Fruit fly (Drosophila melanogaster) whole organism, prepupa: ENCODE data around the gene CG8419.

Experiments used
- CG10631 ChIP-seq: fragments of 200-800 bp; sonication (Bioruptor generic); optimal IDR thresholded peaks from 2 replicates; lab custom pipeline; 2016; ENCODE audit warnings: missing biosample characterization, missing genetic modification characterization
- CG11294 ChIP-seq: fragments of 200-800 bp; sonication (Bioruptor generic); IDR thresholded peaks from 2 replicates; pipeline ENCODE4 v1.3.6; 2022; ENCODE audit warnings: missing biosample characterization, missing genetic modification characterization
- CG11762 ChIP-seq: fragments of 200-800 bp; sonication (Bioruptor generic); optimal IDR thresholded peaks from 3 replicates; lab custom pipeline; 2016; ENCODE audit warnings: missing biosample characterization, missing genetic modification characterization; ENCODE audit not compliant: insufficient read depth
- CG1621 ChIP-seq: fragments of 200-800 bp; sonication (Bioruptor generic); optimal IDR thresholded peaks from 3 replicates; lab custom pipeline; 2018; ENCODE audit warnings: missing biosample characterization, mild to moderate bottlenecking, missing genetic modification characterization
- CG16779 ChIP-seq: fragments of 200-800 bp; sonication (Bioruptor generic); optimal IDR thresholded peaks from 3 replicates; lab custom pipeline; 2017; ENCODE audit warnings: missing biosample characterization, mild to moderate bottlenecking, missing genetic modification characterization
- CG3032 ChIP-seq: fragments of 200-800 bp; optimal IDR thresholded peaks from 2 replicates; lab custom pipeline; 2019; ENCODE audit warnings: missing biosample characterization, mild to moderate bottlenecking, missing genetic modification characterization, moderate library complexity
- CG31627 ChIP-seq: fragments of 200-800 bp; sonication (Bioruptor generic); optimal IDR thresholded peaks from 3 replicates; lab custom pipeline; 2016; ENCODE audit warnings: missing biosample characterization, missing genetic modification characterization
- CG32006 ChIP-seq: fragments of 200-800 bp; sonication (Bioruptor generic); optimal IDR thresholded peaks from 3 replicates; lab custom pipeline; 2017; ENCODE audit warnings: missing biosample characterization, mild to moderate bottlenecking, missing genetic modification characterization
- CG34406 ChIP-seq: fragments of 200-800 bp; sonication (Bioruptor generic); optimal IDR thresholded peaks from 3 replicates; lab custom pipeline; 2016; ENCODE audit warnings: missing biosample characterization, missing genetic modification characterization
- CG3919 ChIP-seq: fragments of 200-800 bp; sonication (Bioruptor generic); optimal IDR thresholded peaks from 3 replicates; lab custom pipeline; 2016; ENCODE audit warnings: missing biosample characterization, missing genetic modification characterization
- CG4318 ChIP-seq: fragments of 200-800 bp; sonication (Bioruptor generic); optimal IDR thresholded peaks from 3 replicates; lab custom pipeline; 2017; ENCODE audit warnings: missing biosample characterization, mild to moderate bottlenecking, missing genetic modification characterization
- CG6163 ChIP-seq: fragments of 200-800 bp; sonication (Bioruptor generic); IDR thresholded peaks from 3 replicates; pipeline ENCODE4 v1.3.6; 2022; ENCODE audit warnings: missing biosample characterization, missing genetic modification characterization
- CG6276 ChIP-seq: fragments of 200-800 bp; sonication (Bioruptor generic); optimal IDR thresholded peaks from 2 replicates; lab custom pipeline; 2017; ENCODE audit warnings: missing biosample characterization, mild to moderate bottlenecking, missing genetic modification characterization
- CG6792 ChIP-seq: fragments of 200-800 bp; sonication (Bioruptor generic); optimal IDR thresholded peaks from 3 replicates; lab custom pipeline; 2016; ENCODE audit warnings: missing biosample characterization, missing genetic modification characterization
- CG6808 ChIP-seq: fragments of 200-800 bp; sonication (Bioruptor generic); optimal IDR thresholded peaks from 3 replicates; lab custom pipeline; 2017; ENCODE audit warnings: missing biosample characterization, missing genetic modification characterization, mild to moderate bottlenecking, moderate library complexity, missing genetic modification reagents
- CG6854 ChIP-seq: fragments of 200-800 bp; sonication (Bioruptor generic); optimal IDR thresholded peaks from 2 replicates; lab custom pipeline; 2017; ENCODE audit warnings: missing biosample characterization, mild to moderate bottlenecking, missing genetic modification characterization
- CG7368 ChIP-seq: fragments of 200-800 bp; sonication (Bioruptor generic); optimal IDR thresholded peaks from 3 replicates; lab custom pipeline; 2016; ENCODE audit warnings: missing biosample characterization, missing genetic modification characterization
- CG8119 ChIP-seq: fragments of 200-800 bp; sonication (Bioruptor generic); IDR thresholded peaks from 3 replicates; pipeline ENCODE4 v1.3.6; 2022; ENCODE audit warnings: missing biosample characterization, missing genetic modification characterization
- CG8319 ChIP-seq: fragments of 200-800 bp; sonication (Bioruptor generic); optimal IDR thresholded peaks from 3 replicates; lab custom pipeline; 2016; ENCODE audit warnings: missing biosample characterization, missing genetic modification characterization
- CG9139 ChIP-seq: fragments of 200-800 bp; sonication (Bioruptor generic); optimal IDR thresholded peaks from 3 replicates; lab custom pipeline; 2017; ENCODE audit warnings: missing biosample characterization, mild to moderate bottlenecking, missing genetic modification characterization
- Eip75B ChIP-seq: fragments of 200-800 bp; sonication (Bioruptor generic); optimal IDR thresholded peaks from 3 replicates; lab custom pipeline; 2016; ENCODE audit warnings: missing biosample characterization, missing genetic modification characterization
- Eip78C ChIP-seq: fragments of 200-800 bp; sonication (Bioruptor generic); peaks from one replicate; lab custom pipeline; 2016; ENCODE audit warnings: missing biosample characterization, missing genetic modification characterization
- Eip93F ChIP-seq: fragments of 200-800 bp; sonication (Bioruptor generic); optimal IDR thresholded peaks from 2 replicates; lab custom pipeline; 2016; ENCODE audit warnings: missing biosample characterization, mild to moderate bottlenecking, missing genetic modification characterization
- Ets21C ChIP-seq: fragments of 200-800 bp; sonication (Bioruptor generic); optimal IDR thresholded peaks from 3 replicates; lab custom pipeline; 2016; ENCODE audit warnings: missing biosample characterization, missing genetic modification characterization
- Hr38 ChIP-seq: sonication (Bioruptor generic); optimal IDR thresholded peaks from 2 replicates; lab custom pipeline; 2016; ENCODE audit warnings: missing biosample characterization, missing genetic modification characterization
- Hr39 ChIP-seq: fragments of 200-800 bp; sonication (Bioruptor generic); optimal IDR thresholded peaks from 2 replicates; lab custom pipeline; 2016; ENCODE audit warnings: missing biosample characterization, missing genetic modification characterization
- Hr4 ChIP-seq: fragments of 200-800 bp; sonication (Bioruptor generic); optimal IDR thresholded peaks from 3 replicates; lab custom pipeline; 2016; ENCODE audit warnings: missing biosample characterization, missing genetic modification characterization
- Smox ChIP-seq: fragments of 200-800 bp; sonication (Bioruptor generic); optimal IDR thresholded peaks from 3 replicates; lab custom pipeline; 2016; ENCODE audit warnings: missing biosample characterization, missing genetic modification characterization
- Sox102F ChIP-seq: fragments of 200-800 bp; sonication (Bioruptor generic); optimal IDR thresholded peaks from 2 replicates; lab custom pipeline; 2016; ENCODE audit warnings: missing biosample characterization, mild to moderate bottlenecking, missing genetic modification characterization
- Sox14 ChIP-seq: fragments of 200-800 bp; sonication (Bioruptor generic); optimal IDR thresholded peaks from 3 replicates; lab custom pipeline; 2016; ENCODE audit warnings: missing biosample characterization, missing genetic modification characterization
- Sox15 ChIP-seq: fragments of 200-800 bp; sonication (Bioruptor generic); optimal IDR thresholded peaks from 3 replicates; lab custom pipeline; 2016; ENCODE audit warnings: missing biosample characterization, missing genetic modification characterization
- achi ChIP-seq: fragments of 200-800 bp; sonication (Bioruptor generic); optimal IDR thresholded peaks from 3 replicates; lab custom pipeline; 2016; ENCODE audit warnings: missing biosample characterization, missing genetic modification characterization
- acj6 ChIP-seq: fragments of 200-800 bp; sonication (Bioruptor generic); optimal IDR thresholded peaks from 3 replicates; lab custom pipeline; 2016; ENCODE audit warnings: missing biosample characterization, missing genetic modification characterization
- cyc ChIP-seq: fragments of 200-800 bp; sonication (Bioruptor generic); optimal IDR thresholded peaks from 3 replicates; lab custom pipeline; 2016; ENCODE audit warnings: missing biosample characterization, missing genetic modification characterization
- dac ChIP-seq: fragments of 200-800 bp; sonication (Bioruptor generic); optimal IDR thresholded peaks from 2 replicates; lab custom pipeline; 2017; ENCODE audit warnings: missing biosample characterization, mild to moderate bottlenecking, missing genetic modification characterization
- eg ChIP-seq: fragments of 200-800 bp; sonication (Bioruptor generic); IDR thresholded peaks from 3 replicates; pipeline ENCODE4 v1.3.6; 2022; ENCODE audit warnings: missing biosample characterization, missing genetic modification characterization
- esn ChIP-seq: fragments of 200-800 bp; sonication (Bioruptor generic); optimal IDR thresholded peaks from 2 replicates; lab custom pipeline; 2016; ENCODE audit warnings: missing biosample characterization, mild to moderate bottlenecking, missing genetic modification characterization, moderate library complexity
- fd59A ChIP-seq: fragments of 200-800 bp; sonication (Bioruptor generic); optimal IDR thresholded peaks from 2 replicates; lab custom pipeline; 2017; ENCODE audit warnings: missing biosample characterization, mild to moderate bottlenecking, missing genetic modification characterization, missing genetic modification reagents
- fd85E ChIP-seq: fragments of 200-800 bp; sonication (Bioruptor generic); optimal IDR thresholded peaks from 3 replicates; lab custom pipeline; 2016; ENCODE audit warnings: missing biosample characterization, missing genetic modification characterization
- lz ChIP-seq: fragments of 200-800 bp; sonication (Bioruptor generic); optimal IDR thresholded peaks from 3 replicates; lab custom pipeline; 2016; ENCODE audit warnings: missing biosample characterization, missing genetic modification characterization
- net ChIP-seq: fragments of 200-800 bp; sonication (Bioruptor generic); optimal IDR thresholded peaks from 3 replicates; lab custom pipeline; 2016; ENCODE audit warnings: missing biosample characterization, missing genetic modification characterization
- pdm3 ChIP-seq: fragments of 200-800 bp; sonication (Bioruptor generic); optimal IDR thresholded peaks from 3 replicates; lab custom pipeline; 2016; ENCODE audit warnings: missing biosample characterization, missing genetic modification characterization
- salr ChIP-seq, 2 experiments: fragments of 200-800 bp; sonication (Bioruptor generic); optimal IDR thresholded peaks; 3 replicates each; lab custom pipeline; 2016 to 2018; ENCODE audit warnings: missing biosample characterization in 2 of 2, missing genetic modification characterization in 2 of 2, mild to moderate bottlenecking in 1 of 2
- spab ChIP-seq: fragments of 200-800 bp; sonication (Bioruptor generic); optimal IDR thresholded peaks from 2 replicates; lab custom pipeline; 2017; ENCODE audit warnings: missing biosample characterization, mild to moderate bottlenecking, missing genetic modification characterization, missing genetic modification reagents
- svp ChIP-seq: fragments of 200-800 bp; sonication (Bioruptor generic); peaks from one replicate; lab custom pipeline; 2016; ENCODE audit warnings: missing biosample characterization, missing genetic modification characterization
- topi ChIP-seq: fragments of 200-800 bp; sonication (Bioruptor generic); optimal IDR thresholded peaks from 3 replicates; lab custom pipeline; 2016; ENCODE audit warnings: missing biosample characterization, missing genetic modification characterization
- vri ChIP-seq: fragments of 200-800 bp; sonication (Bioruptor generic); optimal IDR thresholded peaks from 3 replicates; lab custom pipeline; 2016; ENCODE audit warnings: missing biosample characterization, mild to moderate bottlenecking, missing genetic modification characterization

CG8419 gene

dm6 chr2L:8156682-8157081 is 49.3 kb upstream of the CG8419 start (continued):
- no peak for TF ChIP-seq Hr38
- TF ChIP-seq cyc (GFP tag; lab: Kevin White, UChicago), result peak; percentile 74
- TF ChIP-seq Eip75B, result peak; percentile 77
- TF ChIP-seq CG6854 (GFP tag; lab: Kevin White, UChicago), result peak; percentile 7
- peak; percentile 74 for TF ChIP-seq topi (GFP tag; lab: Kevin White, UChicago)
- no peak for TF ChIP-seq CG9139 (GFP tag; lab: Kevin White, UChicago)
- peak; percentile 64 for TF ChIP-seq acj6 (GFP tag; lab: Kevin White, UChicago)
- TF ChIP-seq Sox14 (GFP tag; lab: Kevin White, UChicago), result peak; percentile 88
- peak; percentile 71 for TF ChIP-seq Hr4 (GFP tag; lab: Kevin White, UChicago)
- TF ChIP-seq CG3919 (GFP tag; lab: Kevin White, UChicago), result peak; percentile 76
- TF ChIP-seq svp (GFP tag; lab: Kevin White, UChicago), result peak; percentile 73
- peak; percentile 48 for TF ChIP-seq net
- peak; percentile 63 for TF ChIP-seq Sox102F
- TF ChIP-seq CG6276 (GFP tag; lab: Kevin White, UChicago), result peak; percentile 12
- peak in 1 of 2 experiments; percentile 4 for TF ChIP-seq salr (GFP tag; optimal IDR thresholded peaks at IDR 0.05; lab: Kevin White, UChicago)
- peak; percentile 92 for TF ChIP-seq Eip78C (GFP tag; lab: Kevin White, UChicago)
- no peak for TF ChIP-seq CG6808 (GFP tag; lab: Kevin White, UChicago)
- TF ChIP-seq, all 60 proteins: peak for 49

- TF ChIP-seq eg, result no peak
- TF ChIP-seq svp (GFP tag; lab: Kevin White, UChicago), result peak; percentile 75
- TF ChIP-seq Hr38, result no peak
Measured at dm6 chr2L:8157166-8157565, 48.8 kb upstream of the CG8419 start.

- peak; percentile 90 for TF ChIP-seq CG7368 (GFP tag; lab: Kevin White, UChicago)
- peak; percentile 93 for TF ChIP-seq Sox15 (GFP tag; lab: Kevin White, UChicago)
- peak; percentile 81 for TF ChIP-seq fd59A (GFP tag; lab: Kevin White, UChicago)
- TF ChIP-seq vri, result peak; percentile 92
- TF ChIP-seq CG32006, result peak; percentile 93
- peak; percentile 89 for TF ChIP-seq CG1621 (tag; lab: Kevin White, UChicago)
- TF ChIP-seq Ets21C, result peak; percentile 95
- peak; percentile 96 for TF ChIP-seq pdm3 (GFP tag; lab: Kevin White, UChicago)
- TF ChIP-seq esn (GFP tag; lab: Kevin White, UChicago), result peak; percentile 97
- TF ChIP-seq Hr4 (GFP tag; lab: Kevin White, UChicago), result peak; percentile 96
- TF ChIP-seq svp (GFP tag; lab: Kevin White, UChicago), result peak; percentile 98
- peak; percentile 91 for TF ChIP-seq net
- peak; percentile 82 to 87 for TF ChIP-seq salr (GFP tag; optimal IDR thresholded peaks at IDR 0.05; lab: Kevin White, UChicago)
- peak; percentile 62 for TF ChIP-seq CG9139 (GFP tag; lab: Kevin White, UChicago)
- peak; percentile 95 for TF ChIP-seq CG3919 (GFP tag; lab: Kevin White, UChicago)
- TF ChIP-seq eg, result peak; percentile 93
- peak; percentile 16 for TF ChIP-seq Eip93F
- peak; percentile 79 for TF ChIP-seq CG8119 (GFP tag; lab: Robert Waterston, UW)
- peak; percentile 88 for TF ChIP-seq CG34406 (GFP tag; lab: Kevin White, UChicago)
- peak; percentile 96 for TF ChIP-seq acj6 (GFP tag; lab: Kevin White, UChicago)
- TF ChIP-seq CG6792, result peak; percentile 92
- peak; percentile 90 for TF ChIP-seq CG11762 (GFP tag; lab: Kevin White, UChicago)
- peak; percentile 94 for TF ChIP-seq CG6163 (GFP tag; lab: Robert Waterston, UW)
- TF ChIP-seq achi (GFP tag; lab: Kevin White, UChicago), result peak; percentile 93
- TF ChIP-seq Hr38, result peak; percentile 76
- TF ChIP-seq spab (GFP tag; lab: Kevin White, UChicago), result peak; percentile 78
- TF ChIP-seq CG11294 (GFP tag; lab: Robert Waterston, UW), result peak; percentile 86
- TF ChIP-seq Hr39, result peak; percentile 98
- TF ChIP-seq CG8319 (GFP tag; lab: Kevin White, UChicago), result peak; percentile 91
- peak; percentile 82 for TF ChIP-seq CG4318
- peak; percentile 94 for TF ChIP-seq Sox102F
- TF ChIP-seq CG10631 (GFP tag; lab: Kevin White, UChicago), result peak; percentile 95
- TF ChIP-seq CG16779 (tag; lab: Kevin White, UChicago), result peak; percentile 74
- peak; percentile 89 for TF ChIP-seq dac (GFP tag; lab: Kevin White, UChicago)
- TF ChIP-seq fd85E (GFP tag; lab: Kevin White, UChicago), result peak; percentile 68
- TF ChIP-seq CG6276 (GFP tag; lab: Kevin White, UChicago), result peak; percentile 73
- TF ChIP-seq CG31627, result peak; percentile 98
- TF ChIP-seq lz (GFP tag; lab: Kevin White, UChicago), result peak; percentile 96
- TF ChIP-seq CG3032 (tag; lab: Kevin White, UChicago), result peak; percentile 94
- peak; percentile 94 for TF ChIP-seq Smox (GFP tag; lab: Kevin White, UChicago)
Measured at dm6 chr2L:8159498-8159897, 46.5 kb upstream of the CG8419 start, which contains the start of the genes PAPLA1 and Rbsn-5. TSS of gene PAPLA1 (minus strand) at chr2L:8159638. TSS of gene Rbsn-5 (plus strand) at chr2L:8159832.
